Fruit fly (Drosophila melanogaster) whole organism, embryonic: ENCODE data around the gene Doc1.

Experiments used
- ATbp ChIP-seq: fragments of 200-800 bp; sonication (Bioruptor generic); optimal IDR thresholded peaks from 2 replicates; lab custom pipeline; 2017; ENCODE audit warnings: missing biosample characterization, mild to moderate bottlenecking, missing genetic modification characterization, missing genetic modification reagents
- Aef1 ChIP-seq: fragments of 200-800 bp; sonication (Bioruptor generic); IDR thresholded peaks from 3 replicates; pipeline ENCODE4 v1.3.6; 2022; ENCODE audit warnings: missing biosample characterization, missing genetic modification characterization
- BEAF-32 ChIP-seq: fragments of 200-800 bp; sonication (Bioruptor generic); optimal IDR thresholded peaks from 3 replicates; lab custom pipeline; 2017; ENCODE audit warnings: missing biosample characterization, missing genetic modification characterization, mild to moderate bottlenecking, moderate library complexity, missing genetic modification reagents
- CG1024 ChIP-seq: fragments of 200-800 bp; sonication (Bioruptor generic); IDR thresholded peaks from 2 replicates; pipeline ENCODE4 v1.3.6; 2022; ENCODE audit warnings: missing biosample characterization, missing genetic modification characterization
- CG11398 ChIP-seq: fragments of 200-800 bp; sonication (Bioruptor generic); optimal IDR thresholded peaks from 2 replicates; lab custom pipeline; 2016; ENCODE audit warnings: missing biosample characterization, missing genetic modification characterization
- CG12744 ChIP-seq: fragments of 200-800 bp; sonication (Bioruptor generic); optimal IDR thresholded peaks from 2 replicates; lab custom pipeline; 2016; ENCODE audit warnings: missing biosample characterization, missing genetic modification characterization
- CG13624 ChIP-seq: fragments of 200-800 bp; sonication (Bioruptor generic); optimal IDR thresholded peaks from 2 replicates; lab custom pipeline; 2016; ENCODE audit warnings: missing biosample characterization, missing genetic modification characterization
- CG14667 ChIP-seq: fragments of 200-800 bp; sonication (Bioruptor generic); IDR thresholded peaks from 2 replicates; pipeline ENCODE4 v1.3.6; 2022; ENCODE audit warnings: missing biosample characterization, missing genetic modification characterization
- CG1647 ChIP-seq: fragments of 200-800 bp; sonication (Bioruptor generic); optimal IDR thresholded peaks from 3 replicates; lab custom pipeline; 2016; ENCODE audit warnings: missing biosample characterization, missing genetic modification characterization
- CG2129 ChIP-seq: fragments of 200-800 bp; sonication (Bioruptor generic); IDR thresholded peaks from 2 replicates; pipeline ENCODE4 v1.3.6; 2022; ENCODE audit warnings: missing biosample characterization, missing genetic modification characterization; ENCODE audit not compliant: partially characterized antibody
- CG2712 ChIP-seq: fragments of 200-800 bp; optimal IDR thresholded peaks from 3 replicates; lab custom pipeline; 2019; ENCODE audit warnings: missing biosample characterization, mild to moderate bottlenecking, missing genetic modification characterization, moderate library complexity
- CG33557 ChIP-seq: fragments of 200-800 bp; sonication (Bioruptor generic); optimal IDR thresholded peaks from 2 replicates; lab custom pipeline; 2019; ENCODE audit warnings: missing biosample characterization, mild to moderate bottlenecking, missing genetic modification characterization, moderate library complexity
- CG4617 ChIP-seq: fragments of 200-800 bp; sonication (Bioruptor generic); optimal IDR thresholded peaks from 3 replicates; lab custom pipeline; 2016; ENCODE audit warnings: missing biosample characterization, missing genetic modification characterization, borderline replicate concordance
- CG4730 ChIP-seq: fragments of 200-800 bp; sonication (Bioruptor generic); IDR thresholded peaks from 2 replicates; pipeline ENCODE4 v1.3.6; 2022; ENCODE audit warnings: missing biosample characterization, missing genetic modification characterization
- CG5953 ChIP-seq: fragments of 200-800 bp; sonication (Bioruptor generic); IDR thresholded peaks from 2 replicates; pipeline ENCODE4 v1.3.6; 2022; ENCODE audit warnings: missing biosample characterization, missing genetic modification characterization
- CG6654 ChIP-seq: fragments of 200-800 bp; sonication (Bioruptor generic); optimal IDR thresholded peaks from 2 replicates; lab custom pipeline; 2017; ENCODE audit warnings: missing biosample characterization, mild to moderate bottlenecking, missing genetic modification characterization
- CG6813 ChIP-seq: fragments of 200-800 bp; sonication (Bioruptor generic); optimal IDR thresholded peaks from 2 replicates; lab custom pipeline; 2017; ENCODE audit warnings: missing biosample characterization, missing genetic modification characterization, mild to moderate bottlenecking, moderate library complexity, missing genetic modification reagents
- CG8281 ChIP-seq: fragments of 200-800 bp; sonication (Bioruptor generic); optimal IDR thresholded peaks from 2 replicates; lab custom pipeline; 2018; ENCODE audit warnings: missing biosample characterization, mild to moderate bottlenecking, missing genetic modification characterization, moderate library complexity
- CG9609 ChIP-seq: fragments of 200-800 bp; sonication (Bioruptor generic); optimal IDR thresholded peaks from 3 replicates; lab custom pipeline; 2016; ENCODE audit warnings: missing biosample characterization, missing genetic modification characterization
- CG9876 ChIP-seq: fragments of 200-800 bp; sonication (Bioruptor generic); optimal IDR thresholded peaks from 2 replicates; lab custom pipeline; 2016; ENCODE audit warnings: missing biosample characterization, missing genetic modification characterization
- D19A ChIP-seq: fragments of 200-800 bp; optimal IDR thresholded peaks from 3 replicates; lab custom pipeline; 2019; ENCODE audit warnings: missing biosample characterization, mild to moderate bottlenecking, missing genetic modification characterization, moderate library complexity
- Dek ChIP-seq: fragments of 200-800 bp; sonication (Bioruptor generic); optimal IDR thresholded peaks from 3 replicates; lab custom pipeline; 2019; ENCODE audit warnings: missing biosample characterization, mild to moderate bottlenecking, missing genetic modification characterization, moderate library complexity
- Drgx ChIP-seq: fragments of 200-800 bp; sonication (Bioruptor generic); IDR thresholded peaks from 2 replicates; pipeline ENCODE4 v1.3.6; 2022; ENCODE audit warnings: missing biosample characterization, missing genetic modification characterization
- E2f1 ChIP-seq: fragments of 200-800 bp; sonication (Bioruptor generic); IDR thresholded peaks from 2 replicates; pipeline ENCODE4 v1.3.6; 2022; ENCODE audit warnings: missing biosample characterization, missing genetic modification characterization
- HLH54F ChIP-seq: fragments of 200-800 bp; sonication (Bioruptor generic); optimal IDR thresholded peaks from 3 replicates; lab custom pipeline; 2016; ENCODE audit warnings: missing biosample characterization, missing genetic modification characterization
- Hmr ChIP-seq: fragments of 200-800 bp; sonication (Bioruptor generic); optimal IDR thresholded peaks from 3 replicates; lab custom pipeline; 2017; ENCODE audit warnings: mild to moderate bottlenecking, missing biosample characterization, missing genetic modification reagents, missing genetic modification characterization
- Mes4 ChIP-seq: fragments of 200-800 bp; sonication (Bioruptor generic); optimal IDR thresholded peaks from 2 replicates; lab custom pipeline; 2016; ENCODE audit warnings: missing biosample characterization, missing genetic modification characterization
- Myb ChIP-seq: fragments of 200-800 bp; sonication (Bioruptor generic); optimal IDR thresholded peaks from 2 replicates; lab custom pipeline; 2016; ENCODE audit warnings: missing biosample characterization, missing genetic modification characterization
- NC2α ChIP-seq: fragments of 200-800 bp; sonication (Bioruptor generic); optimal IDR thresholded peaks from 2 replicates; lab custom pipeline; 2016; ENCODE audit warnings: missing biosample characterization, missing genetic modification characterization
- Nf-YB ChIP-seq: fragments of 200-800 bp; sonication (Bioruptor generic); optimal IDR thresholded peaks from 3 replicates; lab custom pipeline; 2019; ENCODE audit warnings: missing biosample characterization, mild to moderate bottlenecking, missing genetic modification characterization, moderate library complexity
- Opbp ChIP-seq: fragments of 200-800 bp; sonication (Bioruptor generic); IDR thresholded peaks from 3 replicates; pipeline ENCODE4 v1.3.6; 2022; ENCODE audit warnings: missing biosample characterization, missing genetic modification characterization; ENCODE audit not compliant: partially characterized antibody
- Sry-δ ChIP-seq: fragments of 200-800 bp; sonication (Bioruptor generic); optimal IDR thresholded peaks from 2 replicates; lab custom pipeline; 2016; ENCODE audit warnings: missing biosample characterization, missing genetic modification characterization
- Stat92E ChIP-seq, 3 experiments: fragments of >200 bp in 2 of 3; fragments of 200-800 bp in 1 of 3; sonication (Bioruptor generic) in 1 of 3; optimal IDR thresholded peaks; 2 replicates each; lab custom pipeline; 2017 to 2019; ENCODE audit warnings: missing biosample characterization in 3 of 3, missing genetic modification characterization in 3 of 3, mild to moderate bottlenecking in 1 of 3, moderate library complexity in 1 of 3
- Trl ChIP-seq, 3 experiments: fragments of >200 bp in 2 of 3; fragments of 200-800 bp in 1 of 3; sonication (Bioruptor generic) in 1 of 3; optimal IDR thresholded peaks; 2 replicates in 1 of 3; 3 replicates in 2 of 3; lab custom pipeline; 2016 to 2017; ENCODE audit warnings: missing biosample characterization in 1 of 3, missing genetic modification characterization in 1 of 3
- az2 ChIP-seq: fragments of 200-800 bp; sonication (Bioruptor generic); optimal IDR thresholded peaks from 3 replicates; lab custom pipeline; 2016; ENCODE audit warnings: missing biosample characterization, missing genetic modification characterization
- cg ChIP-seq: fragments of 200-800 bp; sonication (Bioruptor generic); optimal IDR thresholded peaks from 3 replicates; lab custom pipeline; 2019; ENCODE audit warnings: missing biosample characterization, mild to moderate bottlenecking, missing genetic modification characterization, moderate library complexity
- danr ChIP-seq: fragments of 200-800 bp; sonication (Bioruptor generic); IDR thresholded peaks from 2 replicates; pipeline ENCODE4 v1.3.6; 2022; ENCODE audit warnings: missing biosample characterization, missing genetic modification characterization
- fu2 ChIP-seq: fragments of 200-800 bp; sonication (Bioruptor generic); optimal IDR thresholded peaks from 2 replicates; lab custom pipeline; 2016; ENCODE audit warnings: missing biosample characterization, missing genetic modification characterization
- her ChIP-seq: fragments of 200-800 bp; sonication (Bioruptor generic); optimal IDR thresholded peaks from 2 replicates; lab custom pipeline; 2016; ENCODE audit warnings: missing biosample characterization, missing genetic modification characterization
- nerfin-1 ChIP-seq: fragments of 200-800 bp; sonication (Bioruptor generic); optimal IDR thresholded peaks from 3 replicates; lab custom pipeline; 2019; ENCODE audit warnings: missing biosample characterization, mild to moderate bottlenecking, missing genetic modification characterization, moderate library complexity
- peb ChIP-seq: fragments of 200-800 bp; sonication (Bioruptor generic); IDR thresholded peaks from 2 replicates; pipeline ENCODE4 v1.3.6; 2022; ENCODE audit warnings: missing biosample characterization, missing genetic modification characterization
- pita ChIP-seq: fragments of 200-800 bp; sonication (Bioruptor generic); optimal IDR thresholded peaks from 2 replicates; lab custom pipeline; 2017; ENCODE audit warnings: missing biosample characterization, mild to moderate bottlenecking, missing genetic modification characterization
- schlank ChIP-seq: fragments of 200-800 bp; sonication (Bioruptor generic); optimal IDR thresholded peaks from 2 replicates; lab custom pipeline; 2018; ENCODE audit warnings: missing biosample characterization, mild to moderate bottlenecking, missing genetic modification characterization
- sisA ChIP-seq: fragments of 200-800 bp; sonication (Bioruptor generic); IDR thresholded peaks from 2 replicates; pipeline ENCODE4 v1.3.6; 2022; ENCODE audit warnings: missing biosample characterization, missing genetic modification characterization
- sna ChIP-seq: fragments of 200-800 bp; sonication (Bioruptor generic); IDR thresholded peaks from 2 replicates; pipeline ENCODE4 v1.3.6; 2022; ENCODE audit warnings: missing biosample characterization, missing genetic modification characterization; ENCODE audit not compliant: partially characterized antibody
- sqz ChIP-seq: fragments of 200-800 bp; sonication (Bioruptor generic); optimal IDR thresholded peaks from 3 replicates; lab custom pipeline; 2018; ENCODE audit warnings: missing biosample characterization, mild to moderate bottlenecking, missing genetic modification characterization
- trh ChIP-seq: fragments of 200-800 bp; sonication (Bioruptor generic); optimal IDR thresholded peaks from 2 replicates; lab custom pipeline; 2016; ENCODE audit warnings: missing biosample characterization, missing genetic modification characterization
- zfh1 ChIP-seq: fragments of 200-800 bp; sonication (Bioruptor generic); IDR thresholded peaks from 3 replicates; pipeline ENCODE4 v1.3.6; 2022; ENCODE audit warnings: missing biosample characterization, missing genetic modification characterization
- zfh2 ChIP-seq: fragments of 200-800 bp; sonication (Bioruptor generic); optimal IDR thresholded peaks from 2 replicates; lab custom pipeline; 2016; ENCODE audit warnings: missing biosample characterization, missing genetic modification characterization

Gene Doc1

dm6 chr3L:8997686-8998239, 43.4 kb upstream of the Doc1 start, which contains the start of the genes smg and CG5087 (continued):
- no peak for TF ChIP-seq danr
- peak; percentile 64 for TF ChIP-seq CG2712 (tag; lab: Kevin White, UChicago)
- peak; percentile 56 for TF ChIP-seq CG11398 (GFP tag; lab: Kevin White, UChicago)
- peak; percentile 23 for TF ChIP-seq Mes4 (GFP tag; lab: Kevin White, UChicago)
- TF ChIP-seq zfh1 (GFP tag; lab: Robert Waterston, UW) = peak; percentile 56; the same call in 2 of the 3 replicates
- peak; percentile 74 for TF ChIP-seq cg
- peak; percentile 55 for TF ChIP-seq zfh2 (GFP tag; lab: Kevin White, UChicago)
- peak; percentile 14; the same call in 1 of the 2 replicates for TF ChIP-seq E2f1 (GFP tag; lab: Robert Waterston, UW)
- no peak for TF ChIP-seq NC2α
- TF ChIP-seq CG6813 (GFP tag; lab: Kevin White, UChicago) = no peak
- TF ChIP-seq Trl (optimal IDR thresholded peaks at IDR 0.05; lab: Kevin White, UChicago) = no peak
- peak; percentile 32 for TF ChIP-seq Trl (GFP tag; optimal IDR thresholded peaks at IDR 0.05; lab: Kevin White, UChicago)
- peak in 1 of 3 experiments; percentile 52 for TF ChIP-seq Stat92E (GFP tag; optimal IDR thresholded peaks at IDR 0.05; lab: Kevin White, UChicago)
- TF ChIP-seq CG5953 (GFP tag; lab: Robert Waterston, UW) = no peak
- peak; percentile 45; the same call in 2 of the 3 replicates for TF ChIP-seq Aef1 (GFP tag; lab: Robert Waterston, UW)
- peak; percentile 76 for TF ChIP-seq BEAF-32 (GFP tag; lab: Kevin White, UChicago)
- TF ChIP-seq CG1024 (GFP tag; lab: Robert Waterston, UW) = no peak
- peak; percentile 74 for TF ChIP-seq CG13624 (GFP tag; lab: Kevin White, UChicago)
- 0 out of 2 replicates have a peak, but pooled peaks have one; percentile 23 for TF ChIP-seq sisA (GFP tag; lab: Robert Waterston, UW)
- peak; percentile 14 for TF ChIP-seq az2 (GFP tag; lab: Kevin White, UChicago)
- TF ChIP-seq CG1647 = peak; percentile 40
- TF ChIP-seq pita (GFP tag; lab: Kevin White, UChicago) = peak; percentile 97
- peak; percentile 98 for TF ChIP-seq CG4617 (GFP tag; lab: Kevin White, UChicago)
- TF ChIP-seq HLH54F (GFP tag; lab: Kevin White, UChicago) = peak; percentile 61
- peak; percentile 6; the same call in 1 of the 2 replicates for TF ChIP-seq Drgx
- TF ChIP-seq sqz (GFP tag; lab: Kevin White, UChicago) = no peak
- TF ChIP-seq Hmr (GFP tag; lab: Kevin White, UChicago) = peak; percentile 89
- TF ChIP-seq CG9876 = peak; percentile 46
- TF ChIP-seq CG33557 (GFP tag; lab: Kevin White, UChicago) = peak; percentile 1
- TF ChIP-seq peb (GFP tag; lab: Robert Waterston, UW) = no peak
- TF ChIP-seq Sry-δ (GFP tag; lab: Kevin White, UChicago) = peak; percentile 99
- no peak for TF ChIP-seq CG14667 (GFP tag; lab: Robert Waterston, UW)
- peak; percentile 81 for TF ChIP-seq Opbp (GFP tag; lab: Robert Waterston, UW)
- TF ChIP-seq ATbp (GFP tag; lab: Kevin White, UChicago) = no peak
- peak; percentile 47 for TF ChIP-seq fu2
- no peak for TF ChIP-seq CG12744 (GFP tag; lab: Kevin White, UChicago)
- peak; percentile 59 for TF ChIP-seq Dek
- peak; percentile 56 for TF ChIP-seq sna (GFP tag; lab: Robert Waterston, UW)
- peak; percentile 49 for TF ChIP-seq Myb
- peak; percentile 13 for TF ChIP-seq CG9609 (GFP tag; lab: Kevin White, UChicago)
- TF ChIP-seq CG6654 (GFP tag; lab: Kevin White, UChicago) = no peak
- TF ChIP-seq schlank = no peak
- TF ChIP-seq her = peak; percentile 68
- no peak for TF ChIP-seq CG2129 (GFP tag; lab: Robert Waterston, UW)
- peak; percentile 6 for TF ChIP-seq D19A (tag; lab: Kevin White, UChicago)
- TF ChIP-seq nerfin-1 (tag; lab: Kevin White, UChicago) = no peak
- no peak for TF ChIP-seq CG4730 (GFP tag; lab: Robert Waterston, UW)
- no peak for TF ChIP-seq trh (GFP tag; lab: Kevin White, UChicago)
- TF ChIP-seq Nf-YB (GFP tag; lab: Kevin White, UChicago) = peak; percentile 2
- no peak for TF ChIP-seq CG8281
